Worm (Caenorhabditis elegans) whole organism, young adult: ENCODE data around the gene srd-33.

Source experiments
- B0019.2 ChIP-seq: fragments of 200-800 bp; sonication (Bioruptor generic); conservative IDR thresholded peaks from 2 replicates; pipeline ENCODE4 v1.3.6; 2022; ENCODE audit warnings: missing genetic modification reagents, missing genetic modification characterization, missing compliant biosample characterization
- B0261.1 ChIP-seq: sonication (generic microtip); optimal IDR thresholded peaks from 2 replicates; lab custom pipeline; 2016; ENCODE audit warnings: mild to moderate bottlenecking, missing genetic modification characterization, moderate library complexity, missing compliant biosample characterization
- B0336.3 ChIP-seq: fragments of 200-800 bp; sonication (Bioruptor generic); IDR thresholded peaks from 2 replicates; pipeline ENCODE4 v1.3.6; 2022; ENCODE audit warnings: missing genetic modification characterization, missing compliant biosample characterization
- F23B12.7 ChIP-seq: sonication (generic microtip); optimal IDR thresholded peaks from 2 replicates; lab custom pipeline; 2017; ENCODE audit warnings: missing genetic modification characterization, mild to moderate bottlenecking, missing compliant biosample characterization, antibody characterized with exemption, moderate library complexity; ENCODE audit not compliant: insufficient read depth
- F37B4.10 ChIP-seq: fragments of 200-800 bp; sonication (Bioruptor generic); IDR thresholded peaks from 2 replicates; pipeline ENCODE4 v1.3.6; 2022; ENCODE audit warnings: missing genetic modification characterization, missing compliant biosample characterization
- F39B2.1 ChIP-seq: fragments of 200-800 bp; sonication (Bioruptor generic); IDR thresholded peaks from 2 replicates; pipeline ENCODE4 v1.3.6; 2022; ENCODE audit warnings: missing genetic modification reagents, missing genetic modification characterization, missing compliant biosample characterization
- F49E8.2 ChIP-seq: sonication (generic microtip); optimal IDR thresholded peaks from 3 replicates; lab custom pipeline; 2017; ENCODE audit warnings: missing genetic modification characterization, mild to moderate bottlenecking, missing compliant biosample characterization, antibody characterized with exemption, moderate library complexity; ENCODE audit not compliant: insufficient read depth
- K11D2.4 ChIP-seq: fragments of 200-800 bp; sonication (Bioruptor generic); IDR thresholded peaks from 2 replicates; pipeline ENCODE4 v1.3.6; 2022; ENCODE audit warnings: missing genetic modification reagents, missing genetic modification characterization, missing compliant biosample characterization
- T07F8.4 ChIP-seq: sonication (generic microtip); optimal IDR thresholded peaks from 2 replicates; lab custom pipeline; 2016; ENCODE audit warnings: mild to moderate bottlenecking, missing genetic modification characterization, moderate library complexity, missing compliant biosample characterization
- Y56A3A.18 ChIP-seq: fragments of 200-800 bp; sonication (Bioruptor generic); IDR thresholded peaks from 2 replicates; pipeline ENCODE4 v1.3.6; 2022; ENCODE audit warnings: missing genetic modification reagents, missing genetic modification characterization, missing compliant biosample characterization
- ZK185.1 ChIP-seq: sonication (generic microtip); optimal IDR thresholded peaks from 2 replicates; lab custom pipeline; 2016; ENCODE audit warnings: mild to moderate bottlenecking, missing genetic modification characterization, missing compliant biosample characterization; ENCODE audit not compliant: poor library complexity, severe bottlenecking
- aptf-3 ChIP-seq: fragments of 200-800 bp; sonication (Bioruptor generic); IDR thresholded peaks from 2 replicates; pipeline ENCODE4 v1.3.6; 2022; ENCODE audit warnings: missing genetic modification characterization, missing compliant biosample characterization
- atf-7 ChIP-seq: sonication (generic microtip); optimal IDR thresholded peaks from 2 replicates; lab custom pipeline; 2017; ENCODE audit warnings: mild to moderate bottlenecking, missing genetic modification characterization, missing compliant biosample characterization
- bed-2 ChIP-seq: fragments of 200-800 bp; sonication (Bioruptor generic); IDR thresholded peaks from 2 replicates; pipeline ENCODE4 v1.3.6; 2022; ENCODE audit warnings: missing genetic modification reagents, missing genetic modification characterization, missing compliant biosample characterization
- chd-7 ChIP-seq: sonication (generic microtip); optimal IDR thresholded peaks from 2 replicates; lab custom pipeline; 2016; ENCODE audit warnings: mild to moderate bottlenecking, missing genetic modification characterization, moderate library complexity, missing compliant biosample characterization
- dox-1 ChIP-seq: fragments of 200-800 bp; sonication (Bioruptor generic); IDR thresholded peaks from 2 replicates; pipeline ENCODE4 v1.3.6; 2022; ENCODE audit warnings: missing genetic modification reagents, missing genetic modification characterization, missing compliant biosample characterization
- efl-1 ChIP-seq: fragments of 150-350 bp; optimal IDR thresholded peaks from 2 replicates; lab custom pipeline; 2014; ENCODE audit warnings: missing biosample characterization, missing genetic modification reagents, missing genetic modification characterization
- egl-44 ChIP-seq: fragments of 200-800 bp; sonication (Bioruptor generic); IDR thresholded peaks from 2 replicates; pipeline ENCODE4 v1.3.6; 2022; ENCODE audit warnings: missing genetic modification reagents, missing genetic modification characterization, missing compliant biosample characterization
- egrh-3 ChIP-seq: fragments of 200-800 bp; sonication (Bioruptor generic); IDR thresholded peaks from 2 replicates; pipeline ENCODE4 v1.3.6; 2022; ENCODE audit warnings: missing genetic modification reagents, missing genetic modification characterization, missing compliant biosample characterization
- ekl-4 ChIP-seq: fragments of 200-800 bp; sonication (Bioruptor generic); IDR thresholded peaks from 2 replicates; pipeline ENCODE4 v1.3.6; 2022; ENCODE audit warnings: missing genetic modification reagents, missing genetic modification characterization, missing compliant biosample characterization
- gei-17 ChIP-seq: fragments of 200-800 bp; sonication (Bioruptor generic); optimal IDR thresholded peaks from 2 replicates; lab custom pipeline; 2018; ENCODE audit warnings: mild to moderate bottlenecking, missing genetic modification characterization, missing compliant biosample characterization
- hlh-12 ChIP-seq: sonication (generic microtip); optimal IDR thresholded peaks from 2 replicates; lab custom pipeline; 2016; ENCODE audit warnings: missing genetic modification characterization, missing compliant biosample characterization
- hsf-1 ChIP-seq: fragments of 200-800 bp; sonication (Bioruptor generic); IDR thresholded peaks from 2 replicates; pipeline ENCODE4 v1.3.6; 2022; ENCODE audit warnings: missing genetic modification reagents, missing genetic modification characterization, missing compliant biosample characterization
- let-607 ChIP-seq, 2 experiments: fragments of 200-800 bp in 1 of 2; sonication (Bioruptor generic) in 1 of 2; sonication (generic microtip) in 1 of 2; optimal IDR thresholded peaks; 2 replicates each; lab custom pipeline; 2016 to 2018; ENCODE audit warnings: mild to moderate bottlenecking in 2 of 2, missing compliant biosample characterization in 2 of 2, missing genetic modification characterization in 2 of 2, moderate library complexity in 2 of 2, missing genotype in 1 of 2
- lin-35 ChIP-seq, 3 experiments: fragments of 150-350 bp in 2 of 3; sonication (generic microtip) in 1 of 3; optimal IDR thresholded peaks; 2 replicates each; lab custom pipeline; 2014 to 2018; ENCODE audit warnings: missing biosample characterization in 3 of 3, missing genetic modification characterization in 3 of 3, missing genetic modification reagents in 3 of 3
- lin-40 ChIP-seq: sonication (generic microtip); optimal IDR thresholded peaks from 2 replicates; lab custom pipeline; 2016; ENCODE audit warnings: missing genetic modification characterization, mild to moderate bottlenecking, missing compliant biosample characterization, missing genotype, missing genetic modification reagents
- lir-1 ChIP-seq: fragments of 200-800 bp; sonication (Bioruptor generic); conservative IDR thresholded peaks from 2 replicates; pipeline ENCODE4 v1.3.6; 2022; ENCODE audit warnings: missing genetic modification reagents, missing genetic modification characterization, missing compliant biosample characterization
- lsy-27 ChIP-seq: sonication (generic microtip); optimal IDR thresholded peaks from 2 replicates; lab custom pipeline; 2017; ENCODE audit warnings: missing genetic modification characterization, mild to moderate bottlenecking, missing compliant biosample characterization, antibody characterized with exemption, missing genotype, borderline replicate concordance; ENCODE audit not compliant: insufficient read depth
- mel-28 ChIP-seq: sonication (generic microtip); optimal IDR thresholded peaks from 2 replicates; lab custom pipeline; 2016; ENCODE audit warnings: borderline replicate concordance, mild to moderate bottlenecking, missing genetic modification characterization, missing compliant biosample characterization
- mxl-1 ChIP-seq: sonication (generic microtip); optimal IDR thresholded peaks from 2 replicates; lab custom pipeline; 2016; ENCODE audit warnings: missing genetic modification characterization, missing compliant biosample characterization
- nfya-1 ChIP-seq: sonication (generic microtip); optimal IDR thresholded peaks from 2 replicates; lab custom pipeline; 2017; ENCODE audit warnings: antibody characterized with exemption, missing compliant biosample characterization, missing genetic modification characterization, borderline replicate concordance; ENCODE audit not compliant: insufficient read depth
- nhr-120 ChIP-seq: fragments of 200-800 bp; sonication (Bioruptor generic); IDR thresholded peaks from 2 replicates; pipeline ENCODE4 v1.3.6; 2022; ENCODE audit warnings: missing genetic modification characterization, missing compliant biosample characterization
- nhr-80 ChIP-seq: sonication (generic microtip); optimal IDR thresholded peaks from 2 replicates; lab custom pipeline; 2016; ENCODE audit warnings: missing genetic modification characterization, missing compliant biosample characterization
- nhr-90 ChIP-seq: sonication (generic microtip); optimal IDR thresholded peaks from 2 replicates; lab custom pipeline; 2016; ENCODE audit warnings: missing genotype, mild to moderate bottlenecking, missing genetic modification characterization, missing compliant biosample characterization
- pbrm-1 ChIP-seq: fragments of 200-800 bp; sonication (Bioruptor generic); IDR thresholded peaks from 2 replicates; pipeline ENCODE4 v1.3.6; 2022; ENCODE audit warnings: missing genetic modification reagents, missing genetic modification characterization, missing compliant biosample characterization
- rec-8 ChIP-seq, 2 experiments: sonication (generic microtip); optimal IDR thresholded peaks; 2 replicates each; lab custom pipeline; 2016; ENCODE audit warnings: mild to moderate bottlenecking in 2 of 2, missing genetic modification characterization in 2 of 2, missing genetic modification reagents in 2 of 2, missing genotype in 2 of 2, missing biosample characterization in 1 of 2, missing compliant biosample characterization in 1 of 2, moderate library complexity in 1 of 2
- snpc-1.3 ChIP-seq: sonication (generic microtip); optimal IDR thresholded peaks from 2 replicates; lab custom pipeline; 2017; ENCODE audit warnings: missing genetic modification characterization, mild to moderate bottlenecking, missing compliant biosample characterization, antibody characterized with exemption, moderate library complexity, missing genotype, missing genetic modification reagents; ENCODE audit not compliant: insufficient read depth
- tbp1 ChIP-seq: fragments of 200-800 bp; sonication (Bioruptor generic); optimal IDR thresholded peaks from 2 replicates; lab custom pipeline; 2018; ENCODE audit warnings: mild to moderate bottlenecking, missing genetic modification characterization, missing compliant biosample characterization
- zfh-2 ChIP-seq: fragments of 200-800 bp; sonication (Bioruptor generic); conservative IDR thresholded peaks from 2 replicates; pipeline ENCODE4 v1.3.6; 2022; ENCODE audit warnings: missing genetic modification reagents, missing genetic modification characterization, missing compliant biosample characterization
- ztf-18 ChIP-seq: sonication (generic microtip); optimal IDR thresholded peaks from 2 replicates; lab custom pipeline; 2016; ENCODE audit warnings: missing genotype, mild to moderate bottlenecking, missing genetic modification characterization, missing compliant biosample characterization
- ztf-3 ChIP-seq: fragments of 200-800 bp; sonication (Bioruptor generic); optimal IDR thresholded peaks from 2 replicates; lab custom pipeline; 2018; ENCODE audit warnings: mild to moderate bottlenecking, missing genetic modification characterization, missing compliant biosample characterization
- ztf-6 ChIP-seq: fragments of 200-800 bp; sonication (Bioruptor generic); IDR thresholded peaks from 2 replicates; pipeline ENCODE4 v1.3.6; 2022; ENCODE audit warnings: missing genetic modification reagents, missing genetic modification characterization, missing compliant biosample characterization

Gene srd-33

DNA sequence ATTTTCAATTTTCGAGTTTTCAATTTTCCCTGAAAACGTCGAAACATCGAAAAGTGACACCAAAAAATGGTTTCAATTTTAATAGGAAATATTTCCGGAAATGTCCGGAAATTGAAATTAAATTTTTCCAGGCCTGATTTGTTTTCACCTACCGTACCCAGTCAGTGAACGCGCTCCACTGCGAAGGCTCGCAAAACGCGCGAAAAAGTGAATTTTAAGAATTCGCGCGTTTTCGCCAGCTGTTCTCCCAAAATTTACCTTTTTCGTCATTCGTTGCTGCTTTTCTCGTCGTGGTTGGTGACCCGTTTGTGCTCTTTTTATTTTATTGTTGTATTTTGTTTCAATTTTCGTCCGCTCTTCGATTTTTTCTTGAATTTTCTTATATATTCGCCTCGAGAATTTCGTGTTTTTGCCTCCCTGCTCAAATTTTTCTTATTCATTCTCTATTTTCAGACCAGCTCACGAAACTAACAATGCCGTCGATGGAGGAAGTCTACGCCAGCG is 17.9 kb downstream of the srd-33 start, which contains the start of gene T19H12.2 (continued):
- TF ChIP-seq let-607 (tag; optimal IDR thresholded peaks at IDR 0.05; lab: Kevin White, UChicago): no peak
- peak; percentile 95 for TF ChIP-seq dox-1 (GFP tag; lab: Robert Waterston, UW)
- TF ChIP-seq efl-1 (GFP tag; lab: Kevin White, UChicago): peak; percentile 99
- TF ChIP-seq F39B2.1: 0 out of 2 replicates have a peak, but pooled peaks have one; percentile 54
- TF ChIP-seq hlh-12: no peak
- TF ChIP-seq hsf-1 (GFP tag; lab: Robert Waterston, UW): peak; percentile 89
- 0 out of 2 replicates have a peak, but pooled peaks have one; percentile 11 for TF ChIP-seq bed-2 (GFP tag; lab: Robert Waterston, UW)
- TF ChIP-seq nfya-1 (tag; lab: Kevin White, UChicago): no peak
- no peak for TF ChIP-seq F37B4.10 (GFP tag; lab: Robert Waterston, UW)
- no peak for TF ChIP-seq ztf-6 (GFP tag; lab: Robert Waterston, UW)

DNA sequence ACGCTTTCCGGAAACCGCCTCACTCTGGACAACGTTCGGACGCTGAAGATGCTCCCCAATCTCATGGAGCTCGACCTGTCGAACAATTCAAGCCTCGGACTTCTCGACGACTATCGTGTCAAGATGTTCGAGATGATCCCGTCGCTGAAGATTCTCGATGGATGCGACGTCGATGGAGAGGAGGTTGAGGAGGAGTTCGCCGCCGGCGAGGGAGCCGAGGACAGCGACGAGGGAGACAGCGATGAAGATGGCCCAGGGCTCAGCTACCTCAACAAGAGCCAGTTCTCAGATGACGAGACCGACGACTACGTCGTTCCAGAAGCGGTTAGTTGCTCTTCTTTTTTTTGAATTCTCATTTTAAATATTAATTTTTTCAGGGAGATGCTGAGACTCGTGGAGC is 18.7 kb downstream of the srd-33 start:
- TF ChIP-seq nhr-90 (no peak), B0261.1 (no peak), nfya-1 (tag; lab: Kevin White, UChicago) (no peak), rec-8 (tag; optimal IDR thresholded peaks at IDR 0.05; lab: Kevin White, UChicago) (no peak), ztf-3 (GFP tag; lab: Kevin White, UChicago) (no peak), ztf-18 (tag; lab: Kevin White, UChicago) (no peak), zfh-2 (GFP tag; lab: Robert Waterston, UW) (peak; percentile 81), F49E8.2 (tag; lab: Kevin White, UChicago) (no peak), bed-2 (GFP tag; lab: Robert Waterston, UW) (no peak), ekl-4 (no peak), egrh-3 (GFP tag; lab: Robert Waterston, UW) (peak; percentile 70; the same call in 1 of the 2 replicates)
- TF ChIP-seq, all 124 proteins: peak for 2

DNA sequence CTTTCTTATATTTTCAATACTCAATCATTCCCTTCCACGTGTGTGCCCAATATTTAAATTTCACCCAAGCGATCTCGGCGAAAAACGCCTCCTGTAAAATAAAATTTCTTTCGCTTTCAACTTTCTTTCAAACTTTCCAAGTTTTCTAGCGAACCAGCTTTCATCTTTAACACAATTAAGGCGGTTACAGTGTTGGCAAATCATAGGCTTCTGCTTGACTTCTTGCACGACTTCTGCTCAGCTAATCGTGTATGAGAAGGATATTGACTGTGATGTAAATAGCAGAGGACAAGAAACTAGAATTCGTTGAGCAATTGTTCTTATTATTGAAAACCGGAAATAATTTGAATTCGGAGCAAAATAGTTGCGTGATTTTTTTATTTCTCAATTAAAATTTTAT is 19.2 kb downstream of the srd-33 start:
- TF ChIP-seq ztf-3 (GFP tag; lab: Kevin White, UChicago) (no peak), lsy-27 (tag; lab: Kevin White, UChicago) (no peak), zfh-2 (GFP tag; lab: Robert Waterston, UW) (no peak), lin-35 (GFP tag; optimal IDR thresholded peaks at IDR 0.05; lab: Kevin White, UChicago) (peak in 1 of 3 experiments; percentile 7), nfya-1 (tag; lab: Kevin White, UChicago) (no peak), tbp1 (GFP tag; lab: Kevin White, UChicago) (peak; percentile 1), B0019.2 (GFP tag; lab: Robert Waterston, UW) (no peak), mel-28 (no peak), Y56A3A.18 (GFP tag; lab: Robert Waterston, UW) (0 out of 2 replicates have a peak, but pooled peaks have one; percentile 6), B0336.3 (GFP tag; lab: Robert Waterston, UW) (peak; percentile 84), ztf-6 (GFP tag; lab: Robert Waterston, UW) (no peak), K11D2.4 (GFP tag; lab: Robert Waterston, UW) (no peak), aptf-3 (peak; percentile 6; the same call in 1 of the 2 replicates), hsf-1 (GFP tag; lab: Robert Waterston, UW) (peak; percentile 77), hlh-12 (no peak), lir-1 (GFP tag; lab: Robert Waterston, UW) (no peak), pbrm-1 (peak; percentile 62; the same call in 1 of the 2 replicates), T07F8.4 (tag; lab: Kevin White, UChicago) (no peak), atf-7 (tag; lab: Kevin White, UChicago) (no peak), lin-40 (tag; lab: Kevin White, UChicago) (no peak), F23B12.7 (tag; lab: Kevin White, UChicago) (no peak), mxl-1 (peak; percentile 8), chd-7 (tag; lab: Kevin White, UChicago) (no peak), snpc-1.3 (tag; lab: Kevin White, UChicago) (peak; percentile 45), gei-17 (GFP tag; lab: Kevin White, UChicago) (no peak), ZK185.1 (no peak), nhr-120 (GFP tag; lab: Robert Waterston, UW) (no peak), nhr-80 (tag; lab: Kevin White, UChicago) (no peak), egl-44 (GFP tag; lab: Robert Waterston, UW) (no peak)
